Fruit fly (Drosophila melanogaster): Measurements from ENCODE around the gene PsGEF.

Gene PsGEF

dm6 chrX:2365405-2365804 is 22.1 kb downstream of the PsGEF start:
- TF ChIP-seq Dll (optimal IDR thresholded peaks at IDR 0.05) (no peak), pan (optimal IDR thresholded peaks at IDR 0.05) (no peak), CG8478 (optimal IDR thresholded peaks at IDR 0.05) (no peak), usp (GFP tag; optimal IDR thresholded peaks at IDR 0.05) (no peak), EcR (GFP tag; optimal IDR thresholded peaks at IDR 0.05) (no peak), psq (optimal IDR thresholded peaks at IDR 0.05) (no peak)

- no peak for TF ChIP-seq EcR (GFP tag; optimal IDR thresholded peaks at IDR 0.05)
- no peak for TF ChIP-seq pan (optimal IDR thresholded peaks at IDR 0.05)
- no peak for TF ChIP-seq usp (GFP tag; optimal IDR thresholded peaks at IDR 0.05)
- TF ChIP-seq psq (optimal IDR thresholded peaks at IDR 0.05), result no peak
- TF ChIP-seq Dll (optimal IDR thresholded peaks at IDR 0.05), result no peak
- no peak for TF ChIP-seq CG8478 (optimal IDR thresholded peaks at IDR 0.05)
Observed at dm6 chrX:2363733-2364132, 23.7 kb downstream of the PsGEF start.

DNA sequence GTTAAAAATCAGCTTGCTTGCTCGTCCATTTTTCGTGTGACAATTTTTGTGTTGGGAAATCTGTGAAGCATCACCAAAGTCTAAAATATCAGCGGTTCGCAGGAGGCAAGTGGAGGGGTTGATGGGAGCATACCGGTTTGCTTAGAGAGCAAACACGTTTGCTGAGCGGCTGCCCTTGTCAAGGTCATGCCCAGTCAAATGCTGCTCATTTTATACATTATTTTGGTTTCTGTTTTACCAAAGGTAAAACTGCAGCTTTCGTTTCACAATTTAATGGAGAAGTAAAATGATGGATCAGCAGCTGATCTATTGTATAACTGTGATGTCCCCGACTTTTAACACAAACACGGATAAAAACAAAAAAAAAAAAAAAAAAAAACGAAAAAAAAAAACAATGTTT is 25.1 kb downstream of the PsGEF start:
- TF ChIP-seq psq (optimal IDR thresholded peaks at IDR 0.05) (no peak), Dll (optimal IDR thresholded peaks at IDR 0.05) (no peak), usp (GFP tag; optimal IDR thresholded peaks at IDR 0.05) (no peak), CG8478 (optimal IDR thresholded peaks at IDR 0.05) (no peak), pan (optimal IDR thresholded peaks at IDR 0.05) (no peak), EcR (GFP tag; optimal IDR thresholded peaks at IDR 0.05) (no peak)

DNA sequence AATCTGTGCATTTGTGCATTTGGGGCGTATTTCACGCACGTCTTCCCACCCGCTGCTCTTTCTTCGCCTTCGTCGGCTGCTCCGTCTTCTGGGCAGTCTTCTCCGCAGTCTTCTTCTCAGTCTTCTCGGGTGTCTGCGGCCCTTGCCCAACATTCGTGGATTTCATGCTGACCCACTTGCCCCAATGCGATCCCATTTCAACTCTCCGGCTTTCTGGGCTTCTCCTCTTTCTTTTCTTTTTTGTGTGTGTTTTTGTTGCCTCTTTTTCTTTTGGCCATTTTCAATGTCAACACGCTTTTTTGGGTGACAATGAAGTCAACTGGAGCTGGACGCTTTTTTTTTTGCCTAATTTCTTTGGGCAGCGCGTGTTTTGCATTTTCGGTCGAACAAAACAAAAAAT is 26.5 kb downstream of the PsGEF start:
- TF ChIP-seq usp (GFP tag; optimal IDR thresholded peaks at IDR 0.05) (no peak), pan (optimal IDR thresholded peaks at IDR 0.05) (no peak), Dll (optimal IDR thresholded peaks at IDR 0.05) (no peak), psq (optimal IDR thresholded peaks at IDR 0.05) (no peak), EcR (GFP tag; optimal IDR thresholded peaks at IDR 0.05) (no peak), CG8478 (optimal IDR thresholded peaks at IDR 0.05) (no peak)

DNA sequence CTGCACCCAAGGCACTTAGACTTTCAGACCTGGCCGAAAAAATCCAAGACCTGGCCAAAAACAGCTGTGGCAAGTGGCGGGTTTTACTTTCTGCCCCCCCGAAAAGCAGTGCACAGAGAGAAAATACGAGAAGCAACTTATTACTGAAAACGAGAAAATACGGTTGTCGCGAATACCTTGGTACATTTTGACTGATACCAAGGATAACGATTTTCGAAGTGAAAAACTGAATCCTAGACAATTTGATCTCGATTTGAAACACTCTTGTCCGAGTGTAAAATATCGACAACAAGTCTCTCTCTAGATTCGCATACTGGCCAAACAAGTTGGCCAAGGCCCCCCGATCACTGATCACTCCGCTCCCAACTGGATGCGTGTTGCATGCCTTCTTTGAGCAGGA is 27.6 kb downstream of the PsGEF start:
- TF ChIP-seq psq (optimal IDR thresholded peaks at IDR 0.05), result no peak
- TF ChIP-seq Dll (optimal IDR thresholded peaks at IDR 0.05), result no peak
- no peak for TF ChIP-seq EcR (GFP tag; optimal IDR thresholded peaks at IDR 0.05)
- no peak for TF ChIP-seq usp (GFP tag; optimal IDR thresholded peaks at IDR 0.05)
- no peak for TF ChIP-seq pan (optimal IDR thresholded peaks at IDR 0.05)
- TF ChIP-seq CG8478 (optimal IDR thresholded peaks at IDR 0.05), result no peak

dm6 chrX:2358195-2358594 is 29.3 kb downstream of the PsGEF start:
- TF ChIP-seq pan (optimal IDR thresholded peaks at IDR 0.05) (no peak), usp (GFP tag; optimal IDR thresholded peaks at IDR 0.05) (no peak), Dll (optimal IDR thresholded peaks at IDR 0.05) (no peak), psq (optimal IDR thresholded peaks at IDR 0.05) (no peak), EcR (GFP tag; optimal IDR thresholded peaks at IDR 0.05) (no peak), CG8478 (optimal IDR thresholded peaks at IDR 0.05) (no peak)

- TF ChIP-seq Dll (optimal IDR thresholded peaks at IDR 0.05), result no peak
Observed at dm6 chrX:2356441-2356840, 31.0 kb downstream of the PsGEF start.

DNA sequence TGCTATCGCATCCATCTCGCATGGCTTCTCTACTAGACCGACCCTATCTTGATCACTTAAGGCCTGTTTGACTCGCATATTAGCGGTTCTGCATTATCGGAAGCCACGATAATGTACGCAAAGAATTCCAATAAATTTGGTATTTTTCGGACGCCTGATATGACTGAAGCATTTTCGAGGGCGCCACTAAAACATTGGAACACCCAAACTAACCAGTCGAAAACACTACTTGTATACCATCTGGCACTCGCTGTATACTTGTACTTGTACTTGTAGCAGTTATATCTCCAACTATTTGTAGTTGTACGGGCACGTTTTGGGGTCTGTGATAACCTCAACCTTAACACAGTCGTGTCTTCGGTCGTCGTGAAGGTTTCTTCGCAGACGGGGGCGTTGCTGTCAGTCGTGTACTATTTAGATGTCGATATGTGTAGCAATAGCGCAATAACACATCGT is 31.9 kb downstream of the PsGEF start:
- no peak for TF ChIP-seq EcR (GFP tag; optimal IDR thresholded peaks at IDR 0.05)
- no peak for TF ChIP-seq pan (optimal IDR thresholded peaks at IDR 0.05)
- no peak for TF ChIP-seq usp (GFP tag; optimal IDR thresholded peaks at IDR 0.05)
- no peak for TF ChIP-seq psq (optimal IDR thresholded peaks at IDR 0.05)

dm6 chrX:2354169-2354568 is 33.3 kb downstream of the PsGEF start:
- no peak for TF ChIP-seq usp (GFP tag; optimal IDR thresholded peaks at IDR 0.05)
- TF ChIP-seq EcR (GFP tag; optimal IDR thresholded peaks at IDR 0.05), result no peak
- no peak for TF ChIP-seq CG8478 (optimal IDR thresholded peaks at IDR 0.05)
- TF ChIP-seq pan (optimal IDR thresholded peaks at IDR 0.05), result no peak
- TF ChIP-seq psq (optimal IDR thresholded peaks at IDR 0.05), result no peak
- no peak for TF ChIP-seq Dll (optimal IDR thresholded peaks at IDR 0.05)

DNA sequence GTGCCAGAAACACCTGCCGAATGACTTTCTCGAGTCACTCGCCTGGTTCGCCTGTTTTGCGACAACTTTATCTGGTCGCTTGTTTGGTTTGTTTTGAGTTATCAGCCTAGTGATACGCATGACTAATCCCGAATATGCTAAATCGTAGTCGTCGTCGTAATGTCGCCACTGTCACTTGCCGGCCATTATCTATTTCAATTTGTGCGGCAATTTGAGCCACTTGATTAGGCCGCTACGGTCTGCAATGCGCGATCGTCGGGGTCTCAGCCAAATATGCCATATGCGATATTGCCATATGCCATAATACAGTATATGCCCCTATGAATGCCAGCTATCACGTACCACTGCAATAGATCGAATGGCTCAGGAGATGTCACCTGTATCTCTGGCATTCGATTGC is 34.6 kb downstream of the PsGEF start:
- TF ChIP-seq Dll (optimal IDR thresholded peaks at IDR 0.05), result no peak
- no peak for TF ChIP-seq pan (optimal IDR thresholded peaks at IDR 0.05)
- no peak for TF ChIP-seq EcR (GFP tag; optimal IDR thresholded peaks at IDR 0.05)
- no peak for TF ChIP-seq psq (optimal IDR thresholded peaks at IDR 0.05)
- no peak for TF ChIP-seq CG8478 (optimal IDR thresholded peaks at IDR 0.05)
- TF ChIP-seq usp (GFP tag; optimal IDR thresholded peaks at IDR 0.05), result no peak

dm6 chrX:2350228-2350564 is 37.3 kb downstream of the PsGEF start:
- TF ChIP-seq usp (GFP tag; optimal IDR thresholded peaks at IDR 0.05), result no peak
- no peak for TF ChIP-seq pan (optimal IDR thresholded peaks at IDR 0.05)
- no peak for TF ChIP-seq psq (optimal IDR thresholded peaks at IDR 0.05)
- no peak for TF ChIP-seq Dll (optimal IDR thresholded peaks at IDR 0.05)
- TF ChIP-seq EcR (GFP tag; optimal IDR thresholded peaks at IDR 0.05), result no peak
- TF ChIP-seq CG8478 (optimal IDR thresholded peaks at IDR 0.05), result no peak

DNA sequence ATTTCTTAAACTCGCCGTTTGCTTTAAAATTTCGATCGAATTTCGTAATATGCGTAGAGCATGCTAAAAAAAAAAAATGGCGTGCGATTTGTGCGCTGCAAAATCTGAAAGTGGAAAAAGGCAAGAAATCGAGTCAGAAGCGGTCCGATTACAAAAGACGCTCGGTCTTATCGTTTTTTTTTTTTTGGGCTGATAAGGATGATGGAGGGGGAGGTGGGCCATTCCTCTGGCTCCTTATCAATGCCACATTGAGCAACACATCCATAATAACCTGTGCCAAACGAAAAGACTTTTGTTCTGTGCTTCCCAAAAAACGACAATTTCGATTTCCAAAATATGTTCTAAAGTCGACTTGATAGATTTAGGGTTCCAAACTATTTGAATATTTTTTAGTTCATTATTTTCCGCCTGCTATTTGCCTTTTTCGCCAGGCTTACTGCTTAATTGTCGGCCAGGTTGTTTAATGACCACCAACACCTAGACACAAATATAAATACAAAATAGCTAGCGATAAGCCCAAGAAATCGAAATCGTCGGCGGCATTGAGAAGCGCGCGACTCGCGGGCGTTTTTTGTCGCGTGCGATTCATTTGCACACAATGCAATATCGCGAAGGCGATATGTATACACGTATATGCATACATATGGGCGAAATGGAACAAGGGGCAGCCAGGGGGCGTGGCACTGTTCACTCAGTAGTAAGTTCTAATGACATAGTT is 37.8 kb downstream of the PsGEF start:
- TF ChIP-seq EcR (GFP tag; optimal IDR thresholded peaks at IDR 0.05) (no peak), CG8478 (optimal IDR thresholded peaks at IDR 0.05) (no peak), pan (optimal IDR thresholded peaks at IDR 0.05) (no peak), Dll (optimal IDR thresholded peaks at IDR 0.05) (no peak), usp (GFP tag; optimal IDR thresholded peaks at IDR 0.05) (no peak), psq (optimal IDR thresholded peaks at IDR 0.05) (no peak)

dm6 chrX:2344370-2344769 is 43.1 kb downstream of the PsGEF start, which contains the start of gene mRpL14:
mRpL14 (minus strand) TSS chrX:2344649.
- no peak for TF ChIP-seq usp (GFP tag; optimal IDR thresholded peaks at IDR 0.05)
- no peak for TF ChIP-seq psq (optimal IDR thresholded peaks at IDR 0.05)
- TF ChIP-seq Dll (optimal IDR thresholded peaks at IDR 0.05), result no peak
- TF ChIP-seq EcR (GFP tag; optimal IDR thresholded peaks at IDR 0.05), result no peak
- TF ChIP-seq pan (optimal IDR thresholded peaks at IDR 0.05), result no peak
- no peak for TF ChIP-seq CG8478 (optimal IDR thresholded peaks at IDR 0.05)

Data from whole organism.